Worm (Caenorhabditis elegans) whole organism, L4 larva: ENCODE data around the gene VF13D12L.3.

Experiments
- D1046.2 ChIP-seq: fragments of 200-800 bp; sonication (Bioruptor generic); IDR thresholded peaks from 2 replicates; pipeline ENCODE4 v1.3.6; 2022; ENCODE audit warnings: missing genetic modification characterization, missing compliant biosample characterization
- F44E2.7 ChIP-seq: fragments of 200-800 bp; sonication (Bioruptor generic); IDR thresholded peaks from 2 replicates; pipeline ENCODE4 v2.1.2; 2022; ENCODE audit warnings: missing genetic modification characterization, missing compliant biosample characterization
- R02D3.7 ChIP-seq: fragments of 150-350 bp; sonication (generic microtip); optimal IDR thresholded peaks from 3 replicates; lab custom pipeline; 2014; ENCODE audit warnings: missing biosample characterization, missing genetic modification characterization
- T20F7.1 ChIP-seq: fragments of 200-800 bp; sonication (Bioruptor generic); optimal IDR thresholded peaks from 2 replicates; lab custom pipeline; 2018; ENCODE audit warnings: mild to moderate bottlenecking, missing genetic modification characterization, missing compliant biosample characterization
- Y105C5A.15 ChIP-seq: fragments of 200-800 bp; sonication (Bioruptor generic); IDR thresholded peaks from 2 replicates; pipeline ENCODE4 v1.3.6; 2022; ENCODE audit warnings: missing genetic modification characterization, missing compliant biosample characterization
- ZK546.5 ChIP-seq, 2 experiments: sonication (generic microtip); optimal IDR thresholded peaks; 2 replicates each; lab custom pipeline; 2017; ENCODE audit warnings: missing biosample characterization in 2 of 2, missing genetic modification characterization in 2 of 2
- ama-1 ChIP-seq: fragments of 150-350 bp; optimal IDR thresholded peaks from 2 replicates; lab custom pipeline; 2014; ENCODE audit warnings: inconsistent platforms, mixed read lengths
- attf-4 ChIP-seq: sonication (generic microtip); optimal IDR thresholded peaks from 3 replicates; lab custom pipeline; 2017; ENCODE audit warnings: missing biosample characterization, missing genetic modification characterization
- ceh-28 ChIP-seq: fragments of 150-350 bp; optimal IDR thresholded peaks from 2 replicates; lab custom pipeline; 2014; ENCODE audit warnings: missing biosample characterization, missing genetic modification reagents, missing genetic modification characterization
- ceh-32 ChIP-seq: sonication (generic microtip); optimal IDR thresholded peaks from 2 replicates; lab custom pipeline; 2016; ENCODE audit warnings: mild to moderate bottlenecking, missing genetic modification characterization, missing compliant biosample characterization; ENCODE audit not compliant: poor library complexity
- ceh-82 ChIP-seq: sonication (generic microtip); optimal IDR thresholded peaks from 2 replicates; lab custom pipeline; 2017; ENCODE audit warnings: missing biosample characterization, missing genetic modification characterization
- ces-1 ChIP-seq: fragments of 150-350 bp; sonication (generic microtip); optimal IDR thresholded peaks from 4 replicates; lab custom pipeline; 2014; ENCODE audit warnings: missing biosample characterization, missing genetic modification reagents, missing genetic modification characterization
- cey-2 ChIP-seq: sonication (generic microtip); optimal IDR thresholded peaks from 3 replicates; lab custom pipeline; 2017; ENCODE audit warnings: missing genetic modification characterization, mild to moderate bottlenecking, missing compliant biosample characterization, antibody characterized with exemption, borderline replicate concordance; ENCODE audit not compliant: insufficient read depth
- ctbp-1 ChIP-seq: fragments of 200-800 bp; sonication (Bioruptor generic); IDR thresholded peaks from 2 replicates; pipeline ENCODE4 v1.3.6; 2022; ENCODE audit warnings: missing genetic modification reagents, missing genetic modification characterization, missing compliant biosample characterization
- daf-12 ChIP-seq: fragments of 150-350 bp; optimal IDR thresholded peaks from 2 replicates; lab custom pipeline; 2014; ENCODE audit warnings: missing biosample characterization, missing genetic modification reagents, missing genetic modification characterization
- daf-16 ChIP-seq, 3 experiments: sonication (generic microtip); optimal IDR thresholded peaks; 2 replicates each; lab custom pipeline; 2016 to 2017; ENCODE audit warnings: missing genetic modification characterization in 3 of 3, missing genetic modification reagents in 3 of 3, mild to moderate bottlenecking in 2 of 3, missing compliant biosample characterization in 2 of 3, missing biosample characterization in 1 of 3, moderate library complexity in 1 of 3
- dmd-9 ChIP-seq: fragments of 200-800 bp; sonication (Bioruptor generic); IDR thresholded peaks from 2 replicates; pipeline ENCODE4 v1.3.6; 2022; ENCODE audit warnings: missing genetic modification reagents, missing genetic modification characterization, missing compliant biosample characterization
- fos-1 ChIP-seq: fragments of 150-350 bp; optimal IDR thresholded peaks from 2 replicates; lab custom pipeline; 2014; ENCODE audit warnings: missing biosample characterization, missing genetic modification characterization
- gei-8 ChIP-seq: fragments of 200-800 bp; sonication (Bioruptor generic); optimal IDR thresholded peaks from 2 replicates; lab custom pipeline; 2018; ENCODE audit warnings: mild to moderate bottlenecking, missing genetic modification characterization, missing compliant biosample characterization
- hif-1 ChIP-seq, 2 experiments: sonication (generic microtip); optimal IDR thresholded peaks; 2 replicates each; lab custom pipeline; 2016 to 2017; ENCODE audit warnings: missing compliant biosample characterization in 2 of 2, missing genetic modification characterization in 2 of 2, missing genetic modification reagents in 2 of 2, missing genotype in 2 of 2, mild to moderate bottlenecking in 1 of 2
- hlh-30 ChIP-seq: sonication (generic microtip); optimal IDR thresholded peaks from 2 replicates; lab custom pipeline; 2017; ENCODE audit warnings: antibody characterized with exemption, mild to moderate bottlenecking, missing genetic modification characterization, missing compliant biosample characterization; ENCODE audit not compliant: insufficient read depth
- hmg-1.1 ChIP-seq: fragments of 200-800 bp; sonication (Bioruptor generic); IDR thresholded peaks from 2 replicates; pipeline ENCODE4 v1.3.6; 2022; ENCODE audit warnings: missing genetic modification reagents, missing genetic modification characterization, missing compliant biosample characterization
- jun-1 ChIP-seq: fragments of 150-350 bp; optimal IDR thresholded peaks from 2 replicates; lab custom pipeline; 2014; ENCODE audit warnings: missing biosample characterization, missing genetic modification reagents, missing genetic modification characterization
- lin-1 ChIP-seq: fragments of 200-800 bp; sonication (Bioruptor generic); IDR thresholded peaks from 2 replicates; pipeline ENCODE4 v1.3.6; 2022; ENCODE audit warnings: missing genetic modification reagents, missing genetic modification characterization, missing compliant biosample characterization
- lsy-2 ChIP-seq, 2 experiments: fragments of 150-350 bp in 1 of 2; sonication (generic microtip) in 1 of 2; optimal IDR thresholded peaks; 2 replicates each; lab custom pipeline; 2014 to 2017; ENCODE audit warnings: missing biosample characterization in 2 of 2, missing genetic modification characterization in 2 of 2
- madf-5 ChIP-seq, 2 experiments: fragments of 200-800 bp; sonication (Bioruptor generic); IDR thresholded peaks; 2 replicates each; pipeline ENCODE4 v1.3.6; 2022; ENCODE audit warnings: missing compliant biosample characterization in 2 of 2, missing genetic modification characterization in 2 of 2
- mdl-1 ChIP-seq, 2 experiments: fragments of 150-350 bp in 1 of 2; sonication (generic microtip) in 1 of 2; optimal IDR thresholded peaks; 2 replicates each; lab custom pipeline; 2014 to 2017; ENCODE audit warnings: missing biosample characterization in 2 of 2, missing genetic modification characterization in 2 of 2
- mes-2 ChIP-seq: sonication (generic microtip); optimal IDR thresholded peaks from 2 replicates; lab custom pipeline; 2016; ENCODE audit warnings: missing genotype, mild to moderate bottlenecking, missing genetic modification characterization, missing compliant biosample characterization; ENCODE audit not compliant: poor library complexity, severe bottlenecking
- mxl-3 ChIP-seq: fragments of 200-800 bp; sonication (Bioruptor generic); optimal IDR thresholded peaks from 2 replicates; lab custom pipeline; 2018; ENCODE audit warnings: mild to moderate bottlenecking, missing genetic modification characterization, missing compliant biosample characterization
- nhr-102 ChIP-seq: sonication (generic microtip); optimal IDR thresholded peaks from 2 replicates; lab custom pipeline; 2016; ENCODE audit warnings: mild to moderate bottlenecking, missing genetic modification characterization, moderate library complexity, missing compliant biosample characterization
- nhr-11 ChIP-seq: fragments of 150-350 bp; optimal IDR thresholded peaks from 2 replicates; lab custom pipeline; 2014; ENCODE audit warnings: missing biosample characterization, missing genetic modification characterization
- nhr-237 ChIP-seq: sonication (generic microtip); optimal IDR thresholded peaks from 2 replicates; lab custom pipeline; 2017; ENCODE audit warnings: missing biosample characterization, missing genetic modification characterization
- nhr-25 ChIP-seq: sonication (generic microtip); optimal IDR thresholded peaks from 2 replicates; lab custom pipeline; 2017; ENCODE audit warnings: missing genetic modification characterization, mild to moderate bottlenecking, missing compliant biosample characterization, antibody characterized with exemption, moderate library complexity, borderline replicate concordance; ENCODE audit not compliant: insufficient read depth
- nhr-28 ChIP-seq: fragments of 150-350 bp; optimal IDR thresholded peaks from 2 replicates; lab custom pipeline; 2014; ENCODE audit warnings: missing biosample characterization, missing genetic modification characterization
- nhr-42 ChIP-seq: fragments of 200-800 bp; sonication (Bioruptor generic); IDR thresholded peaks from 2 replicates; pipeline ENCODE4 v1.3.6; 2022; ENCODE audit warnings: missing genetic modification characterization, missing compliant biosample characterization
- nhr-76 ChIP-seq: fragments of 150-350 bp; optimal IDR thresholded peaks from 2 replicates; lab custom pipeline; 2014; ENCODE audit warnings: missing biosample characterization, missing genetic modification characterization
- php-3 ChIP-seq: fragments of 200-800 bp; sonication (Bioruptor generic); IDR thresholded peaks from 2 replicates; pipeline ENCODE4 v1.3.6; 2022; ENCODE audit warnings: missing genetic modification reagents, missing genetic modification characterization, missing compliant biosample characterization
- rbr-2 ChIP-seq: sonication (generic microtip); optimal IDR thresholded peaks from 2 replicates; lab custom pipeline; 2016; ENCODE audit warnings: missing genotype, missing genetic modification characterization, missing compliant biosample characterization
- set-16 ChIP-seq: fragments of 200-800 bp; sonication (Bioruptor generic); IDR thresholded peaks from 2 replicates; pipeline ENCODE4 v1.3.6; 2022; ENCODE audit warnings: missing genetic modification reagents, missing genetic modification characterization, missing compliant biosample characterization
- skn-1 ChIP-seq: fragments of 150-350 bp; optimal IDR thresholded peaks from 2 replicates; lab custom pipeline; 2014; ENCODE audit warnings: missing biosample characterization, missing genetic modification characterization
- tra-1 ChIP-seq: fragments of 200-800 bp; sonication (Bioruptor generic); IDR thresholded peaks from 2 replicates; pipeline ENCODE4 v1.3.6; 2022; ENCODE audit warnings: missing genetic modification reagents, missing genetic modification characterization, missing compliant biosample characterization
- unc-130 ChIP-seq: sonication (generic microtip); optimal IDR thresholded peaks from 2 replicates; lab custom pipeline; 2016; ENCODE audit warnings: missing genetic modification reagents, missing genetic modification characterization, missing compliant biosample characterization
- unc-39 ChIP-seq: sonication (generic microtip); optimal IDR thresholded peaks from 2 replicates; lab custom pipeline; 2017; ENCODE audit warnings: missing biosample characterization, missing genetic modification characterization
- zag-1 ChIP-seq: fragments of 150-350 bp; optimal IDR thresholded peaks from 2 replicates; lab custom pipeline; 2014; ENCODE audit warnings: missing biosample characterization, missing genetic modification characterization
- zfp-3 ChIP-seq: fragments of 200-800 bp; sonication (Bioruptor generic); conservative IDR thresholded peaks from 2 replicates; pipeline ENCODE4 v1.3.6; 2022; ENCODE audit warnings: missing genetic modification reagents, missing genetic modification characterization, missing compliant biosample characterization
- zip-11 ChIP-seq: fragments of 200-800 bp; sonication (Bioruptor generic); IDR thresholded peaks from 2 replicates; pipeline ENCODE4 v1.3.6; 2022; ENCODE audit warnings: missing genetic modification characterization, missing compliant biosample characterization
- ztf-7 ChIP-seq: fragments of 150-350 bp; optimal IDR thresholded peaks from 2 replicates; lab custom pipeline; 2014; ENCODE audit warnings: missing biosample characterization, missing genetic modification characterization

VF13D12L.3 gene

DNA sequence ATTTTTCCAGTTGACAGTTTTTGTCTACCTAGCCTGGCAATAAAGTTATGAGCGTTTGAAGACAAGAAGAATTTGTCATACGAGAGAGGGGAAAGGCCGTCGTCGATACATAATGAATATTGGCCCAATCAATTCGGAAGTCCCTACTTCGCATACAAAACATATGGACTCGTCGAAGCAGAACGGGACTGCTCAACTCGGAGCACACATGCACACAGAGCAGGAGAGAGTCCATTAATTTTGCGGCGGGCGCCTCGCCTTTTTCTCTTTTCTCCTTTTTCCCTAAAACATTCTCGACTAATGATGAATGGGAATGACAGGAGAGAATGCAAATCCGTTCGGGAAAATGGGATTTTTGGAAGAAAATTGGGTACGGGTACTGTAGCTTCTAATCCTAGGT is 26.7 kb downstream of the VF13D12L.3 start, which contains the start of gene F13D12.8:
TSS of gene F13D12.8 (minus strand) at position 82 of the 400 bp plus-strand sequence.
- no peak for TF ChIP-seq F44E2.7
- TF ChIP-seq zfp-3: no peak
- 0 out of 2 replicates have a peak, but pooled peaks have one; percentile 19 for TF ChIP-seq hmg-1.1

DNA sequence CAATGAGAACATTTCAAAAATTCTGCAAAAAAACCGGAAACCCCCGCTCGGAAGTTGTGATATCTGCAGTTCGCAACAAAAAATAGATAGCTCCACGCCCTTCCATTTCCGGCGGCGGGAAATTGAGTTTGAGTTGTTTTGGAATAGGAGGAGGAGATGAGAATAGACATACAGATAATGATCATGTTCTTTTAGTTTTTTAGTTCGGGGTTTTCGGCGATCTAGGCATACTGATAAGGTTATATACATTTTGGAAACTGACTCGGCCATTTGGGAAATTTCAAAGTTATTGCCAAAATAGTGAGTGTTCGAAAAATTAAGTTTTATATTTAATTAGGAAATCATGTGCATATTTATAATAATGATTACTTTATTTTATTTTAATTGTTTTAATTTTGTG is 28.0 kb downstream of the VF13D12L.3 start:
- TF ChIP-seq mes-2 (tag; lab: Kevin White, UChicago): no peak
- no peak for TF ChIP-seq set-16 (GFP tag; lab: Robert Waterston, UW)
- no peak for TF ChIP-seq gei-8
- TF ChIP-seq zip-11 (GFP tag; lab: Robert Waterston, UW): no peak
- no peak for TF ChIP-seq lsy-2 (tag; optimal IDR thresholded peaks at IDR 0.05; lab: Kevin White, UChicago)
- TF ChIP-seq hif-1 (tag; optimal IDR thresholded peaks at IDR 0.05; lab: Kevin White, UChicago): no peak
- no peak for TF ChIP-seq hlh-30 (tag; lab: Kevin White, UChicago)
- TF ChIP-seq ceh-28 (tag; lab: Kevin White, UChicago): no peak
- TF ChIP-seq tra-1: no peak

DNA sequence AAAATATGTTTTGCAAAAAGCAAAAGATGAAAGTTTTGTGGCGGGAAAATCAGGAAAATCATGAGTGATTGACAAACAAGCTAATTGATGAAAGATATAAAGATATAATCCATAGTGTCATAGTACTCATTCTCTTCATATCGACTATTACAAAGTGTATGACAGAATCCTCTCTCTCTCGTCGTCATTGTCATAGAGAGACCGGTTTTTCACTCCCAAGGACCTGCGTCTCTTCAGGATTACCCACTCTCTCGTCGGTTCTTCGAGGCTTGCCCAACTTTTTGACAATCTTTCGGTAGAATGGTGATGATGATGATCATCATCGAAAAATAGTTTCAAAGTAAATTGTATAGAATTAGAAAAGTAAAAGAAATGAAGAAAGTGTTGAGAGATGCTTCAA is 31.5 kb downstream of the VF13D12L.3 start:
- TF ChIP-seq lin-1 (GFP tag; lab: Robert Waterston, UW): no peak
- TF ChIP-seq nhr-11 (tag; lab: Kevin White, UChicago): no peak
- TF ChIP-seq zag-1 (tag; lab: Kevin White, UChicago): no peak
- TF ChIP-seq rbr-2: no peak
- TF ChIP-seq set-16 (GFP tag; lab: Robert Waterston, UW): no peak
- TF ChIP-seq nhr-76 (tag; lab: Kevin White, UChicago): no peak
- no peak for TF ChIP-seq nhr-25 (tag; lab: Kevin White, UChicago)
- no peak for TF ChIP-seq nhr-42 (GFP tag; lab: Robert Waterston, UW)
- no peak for TF ChIP-seq fos-1 (tag; lab: Kevin White, UChicago)
- peak; percentile 48 for TF ChIP-seq nhr-28 (tag; lab: Kevin White, UChicago)
- TF ChIP-seq D1046.2 (GFP tag; lab: Robert Waterston, UW): no peak
- TF ChIP-seq dmd-9 (GFP tag; lab: Robert Waterston, UW): no peak
- TF ChIP-seq T20F7.1: no peak
- TF ChIP-seq nhr-102: no peak
- TF ChIP-seq tra-1: no peak
- TF ChIP-seq attf-4 (tag; lab: Kevin White, UChicago): no peak
- TF ChIP-seq php-3 (GFP tag; lab: Robert Waterston, UW): no peak
- TF ChIP-seq ces-1 (GFP tag; lab: Kevin White, UChicago): no peak
- no peak for TF ChIP-seq unc-39 (tag; lab: Kevin White, UChicago)
- no peak for TF ChIP-seq skn-1 (tag; lab: Kevin White, UChicago)
- no peak for TF ChIP-seq jun-1
- TF ChIP-seq madf-5 (GFP tag; IDR thresholded peaks at IDR 0.05; lab: Robert Waterston, UW): no peak
- no peak for TF ChIP-seq daf-16 (GFP tag; optimal IDR thresholded peaks at IDR 0.05; lab: Kevin White, UChicago)
- TF ChIP-seq daf-16 (tag; optimal IDR thresholded peaks at IDR 0.05; lab: Kevin White, UChicago): no peak
- TF ChIP-seq ceh-32 (tag; lab: Kevin White, UChicago): no peak
- TF ChIP-seq mdl-1 (tag; optimal IDR thresholded peaks at IDR 0.05; lab: Kevin White, UChicago): peak in 1 of 2 experiments; percentile 18
- no peak for TF ChIP-seq nhr-237
- TF ChIP-seq hlh-30 (tag; lab: Kevin White, UChicago): peak; percentile 39
- TF ChIP-seq mxl-3: peak; percentile 49
- no peak for TF ChIP-seq zip-11 (GFP tag; lab: Robert Waterston, UW)
- TF ChIP-seq ctbp-1 (GFP tag; lab: Robert Waterston, UW): no peak
- no peak for TF ChIP-seq ama-1
- TF ChIP-seq daf-12: no peak
- TF ChIP-seq ZK546.5 (tag; optimal IDR thresholded peaks at IDR 0.05; lab: Kevin White, UChicago): no peak
- TF ChIP-seq unc-130 (GFP tag; lab: Kevin White, UChicago): no peak
- TF ChIP-seq R02D3.7: no peak
- TF ChIP-seq ceh-82: no peak
- no peak for TF ChIP-seq cey-2 (tag; lab: Kevin White, UChicago)
- no peak for TF ChIP-seq Y105C5A.15 (GFP tag; lab: Robert Waterston, UW)
- TF ChIP-seq ztf-7 (tag; lab: Kevin White, UChicago): no peak
